Fruit fly (Drosophila melanogaster): ENCODE data around the gene dac.

The dac gene

DNA sequence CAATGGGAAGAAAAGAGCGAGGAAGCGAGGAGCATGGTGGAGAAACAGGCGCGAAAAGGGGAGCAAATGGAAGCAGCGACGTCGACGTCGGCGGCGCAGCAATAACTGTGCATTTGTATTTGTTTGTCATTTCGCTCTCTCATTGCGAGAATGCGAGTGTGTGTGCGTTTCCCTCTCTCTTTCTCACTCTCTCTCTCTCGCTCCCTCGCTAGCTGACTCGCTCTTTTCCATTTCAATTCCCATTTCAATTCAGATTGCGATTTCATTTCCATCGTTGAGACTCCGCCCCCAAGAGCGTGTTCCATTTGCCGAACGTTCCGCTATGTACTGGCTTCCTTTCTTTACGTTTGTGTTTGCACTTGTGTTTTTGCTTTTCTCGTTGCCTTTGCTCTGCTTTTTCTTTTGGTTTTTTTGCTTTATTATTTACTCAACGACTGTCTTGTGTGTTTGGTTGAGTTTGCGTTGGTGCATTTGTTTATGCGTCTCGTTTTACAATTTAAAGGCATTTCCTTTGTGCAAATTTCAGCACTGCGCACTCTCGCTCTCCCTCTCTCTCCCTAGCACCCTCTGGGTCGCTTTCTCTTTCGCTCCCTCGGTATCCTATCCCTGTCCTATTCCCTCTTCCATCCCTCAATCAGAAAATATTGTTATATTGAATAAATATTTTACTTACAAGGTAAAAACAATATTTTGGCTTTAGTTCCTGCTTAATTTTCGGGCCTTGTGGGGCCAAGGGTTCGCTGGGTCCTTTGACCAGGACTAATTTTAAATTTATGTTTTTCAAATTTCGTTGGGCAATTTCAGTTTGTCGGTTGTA, 62.9 kb downstream of the dac start (continued):
- TF ChIP-seq abd-A (tag; optimal IDR thresholded peaks at IDR 0.05) (peak; percentile 86), Trl (optimal IDR thresholded peaks at IDR 0.05) (peak; percentile 85 to 88), Trl (GFP tag; optimal IDR thresholded peaks at IDR 0.05) (peak; percentile 26), CG15479 (GFP tag; optimal IDR thresholded peaks at IDR 0.05) (peak; percentile 34), CG7963 (GFP tag; IDR thresholded peaks at IDR 0.05; ENCODE audit: partially characterized antibody) (no peak), CG12219 (GFP tag; optimal IDR thresholded peaks at IDR 0.05) (no peak), CG10959 (GFP tag; IDR thresholded peaks at IDR 0.05) (no peak), nau (GFP tag; optimal IDR thresholded peaks at IDR 0.05) (no peak), CG4707 (GFP tag; optimal IDR thresholded peaks at IDR 0.05) (no peak), CG1832 (GFP tag; optimal IDR thresholded peaks at IDR 0.05) (peak; percentile 93), dm (GFP tag; optimal IDR thresholded peaks at IDR 0.05) (no peak), NK7.1 (GFP tag; optimal IDR thresholded peaks at IDR 0.05) (no peak), ap (GFP tag; IDR thresholded peaks at IDR 0.05) (no peak), Nf-YA (GFP tag; IDR thresholded peaks at IDR 0.05) (peak; percentile 55; the same call in 1 of the 2 replicates), CG34422 (GFP tag; IDR thresholded peaks at IDR 0.05) (no peak), ab (GFP tag; optimal IDR thresholded peaks at IDR 0.05) (no peak), insv (GFP tag; optimal IDR thresholded peaks at IDR 0.05) (no peak), Hr3 (GFP tag; optimal IDR thresholded peaks at IDR 0.05) (no peak), tx (GFP tag; optimal IDR thresholded peaks at IDR 0.05) (no peak), CoRest (tag; optimal IDR thresholded peaks at IDR 0.05) (peak; percentile 48), Atf3 (GFP tag; optimal IDR thresholded peaks at IDR 0.05) (no peak), nerfin-1 (tag; optimal IDR thresholded peaks at IDR 0.05) (peak; percentile 12), pfk (GFP tag; optimal IDR thresholded peaks at IDR 0.05) (peak; percentile 98), Nf-YB (GFP tag; optimal IDR thresholded peaks at IDR 0.05) (peak; percentile 97), ewg (GFP tag; optimal IDR thresholded peaks at IDR 0.05) (peak; percentile 23), CG30403 (GFP tag; optimal IDR thresholded peaks at IDR 0.05) (no peak), sens-2 (GFP tag; IDR thresholded peaks at IDR 0.05) (no peak), psq (GFP tag; optimal IDR thresholded peaks at IDR 0.05) (no peak), cato (GFP tag; optimal IDR thresholded peaks at IDR 0.05; ENCODE audit: borderline replicate concordance) (no peak), CG10321 (GFP tag; IDR thresholded peaks at IDR 0.05) (peak; percentile 93), pho (GFP tag; optimal IDR thresholded peaks at IDR 0.05) (no peak), crol (GFP tag; IDR thresholded peaks at IDR 0.05) (peak; percentile 64), CG8281 (tag; optimal IDR thresholded peaks at IDR 0.05) (peak; percentile 84), CG13624 (GFP tag; optimal IDR thresholded peaks at IDR 0.05) (no peak), CG18619 (GFP tag; optimal IDR thresholded peaks at IDR 0.05) (no peak), ash1 (GFP tag; optimal IDR thresholded peaks at IDR 0.05) (no peak), Awh (GFP tag; IDR thresholded peaks at IDR 0.05) (no peak), tll (GFP tag; optimal IDR thresholded peaks at IDR 0.05) (peak in 1 of 2 experiments; percentile 48), CG6683 (GFP tag; optimal IDR thresholded peaks at IDR 0.05) (no peak), CG9609 (GFP tag; optimal IDR thresholded peaks at IDR 0.05) (no peak), pita (GFP tag; optimal IDR thresholded peaks at IDR 0.05) (no peak), CG15601 (tag; optimal IDR thresholded peaks at IDR 0.05) (peak; percentile 94), CG17829 (tag; optimal IDR thresholded peaks at IDR 0.05) (peak; percentile 6), MBD-R2 (GFP tag; IDR thresholded peaks at IDR 0.05) (no peak), CG2678 (tag; optimal IDR thresholded peaks at IDR 0.05) (no peak), sd (tag; optimal IDR thresholded peaks at IDR 0.05) (no peak), stc (GFP tag; IDR thresholded peaks at IDR 0.05) (no peak), pnt (GFP tag; optimal IDR thresholded peaks at IDR 0.05) (no peak), grn (GFP tag; optimal IDR thresholded peaks at IDR 0.05) (no peak), dmrt11E (tag; optimal IDR thresholded peaks at IDR 0.05) (no peak)

All from whole organism, embryonic.